Fruit fly (Drosophila melanogaster) whole organism, embryonic: ENCODE measurements around the gene rols.
A peak's percentile ranks its signal among the peaks of the same experiment; 100 is the strongest.

ENCODE experiments used
- Blimp-1 ChIP-seq: fragments of 200-800 bp; sonication (Bioruptor generic); optimal IDR thresholded peaks from 3 replicates; lab custom pipeline; 2018; ENCODE audit warnings: missing biosample characterization, missing genetic modification characterization, mild to moderate bottlenecking, moderate library complexity, missing genetic modification reagents
- CG10462 ChIP-seq: fragments of 200-800 bp; sonication (Bioruptor generic); optimal IDR thresholded peaks from 2 replicates; lab custom pipeline; 2016; ENCODE audit warnings: missing biosample characterization, missing genetic modification characterization
- CG11456 ChIP-seq: fragments of 200-800 bp; sonication (Bioruptor generic); IDR thresholded peaks from 3 replicates; pipeline ENCODE4 v1.3.6; 2022; ENCODE audit warnings: missing biosample characterization, missing genetic modification characterization
- CG12299 ChIP-seq: fragments of 200-800 bp; sonication (Bioruptor generic); optimal IDR thresholded peaks from 2 replicates; lab custom pipeline; 2018; ENCODE audit warnings: missing biosample characterization, mild to moderate bottlenecking, missing genetic modification characterization
- CG12942 ChIP-seq: fragments of 200-800 bp; sonication (Bioruptor generic); optimal IDR thresholded peaks from 3 replicates; lab custom pipeline; 2016; ENCODE audit warnings: missing biosample characterization, missing genetic modification characterization
- CG16813 ChIP-seq: fragments of 200-800 bp; sonication (Bioruptor generic); IDR thresholded peaks from 3 replicates; pipeline ENCODE4 v1.3.6; 2022; ENCODE audit warnings: missing biosample characterization, missing genetic modification characterization; ENCODE audit not compliant: partially characterized antibody
- CG17385 ChIP-seq: fragments of 200-800 bp; sonication (Bioruptor generic); optimal IDR thresholded peaks from 3 replicates; lab custom pipeline; 2018; ENCODE audit warnings: missing biosample characterization, mild to moderate bottlenecking, missing genetic modification characterization
- CG2116 ChIP-seq: fragments of 200-800 bp; sonication (Bioruptor generic); optimal IDR thresholded peaks from 3 replicates; lab custom pipeline; 2018; ENCODE audit warnings: missing biosample characterization, mild to moderate bottlenecking, missing genetic modification characterization
- CG2120 ChIP-seq: fragments of 200-800 bp; sonication (Bioruptor generic); optimal IDR thresholded peaks from 3 replicates; lab custom pipeline; 2016; ENCODE audit warnings: missing biosample characterization, missing genetic modification characterization
- CG2712 ChIP-seq: fragments of 200-800 bp; optimal IDR thresholded peaks from 3 replicates; lab custom pipeline; 2019; ENCODE audit warnings: missing biosample characterization, mild to moderate bottlenecking, missing genetic modification characterization, moderate library complexity
- CG31441 ChIP-seq: fragments of 200-800 bp; sonication (Bioruptor generic); IDR thresholded peaks from 2 replicates; pipeline ENCODE4 v1.3.6; 2022; ENCODE audit warnings: missing biosample characterization, missing genetic modification characterization
- CG3281 ChIP-seq: fragments of 200-800 bp; sonication (Bioruptor generic); optimal IDR thresholded peaks from 3 replicates; lab custom pipeline; 2017; ENCODE audit warnings: missing biosample characterization, mild to moderate bottlenecking, missing genetic modification characterization
- CG3995 ChIP-seq: fragments of 200-800 bp; sonication (Bioruptor generic); optimal IDR thresholded peaks from 3 replicates; lab custom pipeline; 2016; ENCODE audit warnings: missing biosample characterization, missing genetic modification characterization
- CG4282 ChIP-seq: fragments of 200-800 bp; sonication (Bioruptor generic); optimal IDR thresholded peaks from 2 replicates; lab custom pipeline; 2016; ENCODE audit warnings: missing biosample characterization, missing genetic modification characterization
- CG6254 ChIP-seq: fragments of 200-800 bp; sonication (Bioruptor generic); optimal IDR thresholded peaks from 3 replicates; lab custom pipeline; 2017; ENCODE audit warnings: mild to moderate bottlenecking, missing biosample characterization, missing genetic modification reagents, missing genetic modification characterization
- CG6683 ChIP-seq: fragments of 200-800 bp; sonication (Bioruptor generic); optimal IDR thresholded peaks from 2 replicates; lab custom pipeline; 2017; ENCODE audit warnings: missing biosample characterization, mild to moderate bottlenecking, missing genetic modification characterization, missing genetic modification reagents
- CG7786 ChIP-seq: fragments of 200-800 bp; sonication (Bioruptor generic); optimal IDR thresholded peaks from 2 replicates; lab custom pipeline; 2016; ENCODE audit warnings: missing biosample characterization, missing genetic modification characterization
- CG8478 ChIP-seq: fragments of >200 bp; optimal IDR thresholded peaks from 2 replicates; lab custom pipeline; 2018
- CG9932 ChIP-seq: fragments of 200-800 bp; sonication (Bioruptor generic); IDR thresholded peaks from 2 replicates; pipeline ENCODE4 v1.3.6; 2022; ENCODE audit warnings: missing biosample characterization, missing genetic modification characterization
- CrebB ChIP-seq: fragments of 200-800 bp; sonication (Bioruptor generic); optimal IDR thresholded peaks from 3 replicates; lab custom pipeline; 2018; ENCODE audit warnings: missing biosample characterization, mild to moderate bottlenecking, missing genetic modification characterization
- Dfd ChIP-seq, 2 experiments: fragments of >200 bp; optimal IDR thresholded peaks; 2 replicates each; lab custom pipeline; 2017; ENCODE audit warnings: missing biosample characterization in 2 of 2, missing genetic modification characterization in 2 of 2
- Eip74EF ChIP-seq, 2 experiments: fragments of 200-800 bp in 1 of 2; fragments of >200 bp in 1 of 2; sonication (Bioruptor generic) in 1 of 2; optimal IDR thresholded peaks; 2 replicates each; lab custom pipeline; 2017 to 2019; ENCODE audit warnings: missing biosample characterization in 2 of 2, missing genetic modification characterization in 2 of 2, mild to moderate bottlenecking in 1 of 2, moderate library complexity in 1 of 2
- Elba2 ChIP-seq: fragments of 200-800 bp; sonication (Bioruptor generic); optimal IDR thresholded peaks from 3 replicates; lab custom pipeline; 2016; ENCODE audit warnings: missing biosample characterization, missing genetic modification characterization
- Ets65A ChIP-seq: fragments of 200-800 bp; sonication (Bioruptor generic); peaks from one replicate; lab custom pipeline; 2016; ENCODE audit warnings: missing biosample characterization, missing genetic modification characterization
- Gug ChIP-seq: fragments of 200-800 bp; sonication (Bioruptor generic); IDR thresholded peaks from 4 replicates; pipeline ENCODE4 v1.3.6; 2022; ENCODE audit warnings: missing biosample characterization, missing genetic modification characterization
- Jarid2 ChIP-seq: fragments of 200-800 bp; sonication (Bioruptor generic); optimal IDR thresholded peaks from 3 replicates; lab custom pipeline; 2017; ENCODE audit warnings: mild to moderate bottlenecking, missing biosample characterization, missing genetic modification reagents, missing genetic modification characterization
- Lpt ChIP-seq: fragments of >200 bp; optimal IDR thresholded peaks from 2 replicates; lab custom pipeline; 2018; ENCODE audit warnings: missing biosample characterization, missing genetic modification characterization
- Max ChIP-seq: fragments of 200-800 bp; sonication (Bioruptor generic); optimal IDR thresholded peaks from 2 replicates; lab custom pipeline; 2016; ENCODE audit warnings: missing biosample characterization, mild to moderate bottlenecking, missing genetic modification characterization
- Meics ChIP-seq: fragments of 200-800 bp; sonication (Bioruptor generic); optimal IDR thresholded peaks from 2 replicates; lab custom pipeline; 2017; ENCODE audit warnings: missing biosample characterization, mild to moderate bottlenecking, missing genetic modification characterization
- NFAT ChIP-seq: fragments of 200-800 bp; sonication (Bioruptor generic); IDR thresholded peaks from 2 replicates; pipeline ENCODE4 v1.3.6; 2022; ENCODE audit warnings: missing biosample characterization, missing genetic modification characterization
- Nf-YC ChIP-seq: fragments of 200-800 bp; optimal IDR thresholded peaks from 3 replicates; lab custom pipeline; 2019; ENCODE audit warnings: missing biosample characterization, mild to moderate bottlenecking, missing genetic modification characterization, moderate library complexity
- Ravus ChIP-seq: fragments of 200-800 bp; sonication (Bioruptor generic); IDR thresholded peaks from 2 replicates; pipeline ENCODE4 v1.3.6; 2022; ENCODE audit warnings: missing biosample characterization, missing genetic modification characterization
- ab ChIP-seq: fragments of 200-800 bp; sonication (Bioruptor generic); optimal IDR thresholded peaks from 2 replicates; lab custom pipeline; 2016; ENCODE audit warnings: missing biosample characterization, missing genetic modification characterization
- abd-A ChIP-seq: fragments of 200-800 bp; sonication (Bioruptor generic); optimal IDR thresholded peaks from 3 replicates; lab custom pipeline; 2019; ENCODE audit warnings: missing biosample characterization, mild to moderate bottlenecking, missing genetic modification characterization, moderate library complexity
- cato ChIP-seq: fragments of 200-800 bp; sonication (Bioruptor generic); optimal IDR thresholded peaks from 2 replicates; lab custom pipeline; 2016; ENCODE audit warnings: missing biosample characterization, missing genetic modification characterization, borderline replicate concordance
- chinmo ChIP-seq: fragments of 200-800 bp; sonication (Bioruptor generic); IDR thresholded peaks from 4 replicates; pipeline ENCODE4 v1.3.6; 2022; ENCODE audit warnings: missing biosample characterization, missing genetic modification characterization; ENCODE audit not compliant: partially characterized antibody
- da ChIP-seq: fragments of 200-800 bp; sonication (Bioruptor generic); optimal IDR thresholded peaks from 2 replicates; lab custom pipeline; 2016; ENCODE audit warnings: missing biosample characterization, missing genetic modification characterization
- eve ChIP-seq, 2 experiments: fragments of >200 bp; optimal IDR thresholded peaks; 2 replicates each; lab custom pipeline; 2017; ENCODE audit warnings: missing biosample characterization in 2 of 2, missing genetic modification characterization in 2 of 2
- exex ChIP-seq: fragments of 200-800 bp; sonication (Bioruptor generic); optimal IDR thresholded peaks from 4 replicates; lab custom pipeline; 2018; ENCODE audit warnings: missing biosample characterization, mild to moderate bottlenecking, missing genetic modification characterization, moderate library complexity
- hkb ChIP-seq, 2 experiments: fragments of 200-800 bp in 1 of 2; fragments of >200 bp in 1 of 2; sonication (Bioruptor generic) in 1 of 2; IDR thresholded peaks in 1 of 2; optimal IDR thresholded peaks in 1 of 2; 2 replicates each; pipeline versions ENCODE4 v1.3.6 to Lab custom; 2017 to 2022; ENCODE audit warnings: missing biosample characterization in 1 of 2, missing genetic modification characterization in 1 of 2
- inv ChIP-seq: fragments of 200-800 bp; sonication (Bioruptor generic); IDR thresholded peaks from 2 replicates; pipeline ENCODE4 v1.3.6; 2022; ENCODE audit warnings: missing biosample characterization, missing genetic modification characterization; ENCODE audit not compliant: partially characterized antibody
- jing ChIP-seq: fragments of 200-800 bp; sonication (Bioruptor generic); optimal IDR thresholded peaks from 2 replicates; lab custom pipeline; 2018; ENCODE audit warnings: missing biosample characterization, mild to moderate bottlenecking, missing genetic modification characterization
- jumu ChIP-seq: fragments of 200-800 bp; sonication (Bioruptor generic); optimal IDR thresholded peaks from 3 replicates; lab custom pipeline; 2016; ENCODE audit warnings: missing biosample characterization, missing genetic modification characterization
- knrl ChIP-seq: fragments of 200-800 bp; sonication (Bioruptor generic); IDR thresholded peaks from 3 replicates; pipeline ENCODE4 v1.3.6; 2022; ENCODE audit warnings: missing biosample characterization, missing genetic modification characterization; ENCODE audit not compliant: partially characterized antibody
- sens ChIP-seq: fragments of 200-800 bp; sonication (Bioruptor generic); peaks from one replicate; lab custom pipeline; 2016; ENCODE audit warnings: missing biosample characterization, missing genetic modification characterization
- sima ChIP-seq: fragments of 200-800 bp; sonication (Bioruptor generic); optimal IDR thresholded peaks from 2 replicates; lab custom pipeline; 2016; ENCODE audit warnings: missing biosample characterization, missing genetic modification characterization
- slbo ChIP-seq: fragments of 200-800 bp; sonication (Bioruptor generic); IDR thresholded peaks from 2 replicates; pipeline ENCODE4 v1.3.6; 2022; ENCODE audit warnings: missing biosample characterization, missing genetic modification characterization
- tap ChIP-seq: fragments of 200-800 bp; optimal IDR thresholded peaks from 3 replicates; lab custom pipeline; 2019; ENCODE audit warnings: missing biosample characterization, mild to moderate bottlenecking, missing genetic modification characterization, moderate library complexity
- wdn ChIP-seq: fragments of 200-800 bp; sonication (Bioruptor generic); IDR thresholded peaks from 2 replicates; pipeline ENCODE4 v1.3.6; 2022; ENCODE audit warnings: missing biosample characterization, missing genetic modification characterization
- yki ChIP-seq: fragments of >200 bp; optimal IDR thresholded peaks from 3 replicates; lab custom pipeline; 2018
- z ChIP-seq: fragments of 200-800 bp; sonication (Bioruptor generic); IDR thresholded peaks from 3 replicates; pipeline ENCODE4 v1.3.6; 2022; ENCODE audit warnings: missing biosample characterization, missing genetic modification characterization
- zen2 ChIP-seq: fragments of 200-800 bp; sonication (Bioruptor generic); IDR thresholded peaks from 3 replicates; pipeline ENCODE4 v1.3.6; 2022; ENCODE audit warnings: missing biosample characterization, missing genetic modification characterization; ENCODE audit not compliant: partially characterized antibody

The rols gene

dm6 chr3L:12077348-12077747, 12.7 kb upstream of the rols start (continued):
- TF ChIP-seq CG6683 (GFP tag; lab: Kevin White, UChicago) (peak; percentile 5), Ets65A (peak; percentile 79), Lpt (no peak), Blimp-1 (GFP tag; lab: Kevin White, UChicago) (peak; percentile 80), cato (peak; percentile 47), Eip74EF (GFP tag; optimal IDR thresholded peaks at IDR 0.05; lab: Kevin White, UChicago) (no peak), Elba2 (GFP tag; lab: Kevin White, UChicago) (no peak), chinmo (GFP tag; lab: Robert Waterston, UW) (no peak), Ravus (no peak), NFAT (GFP tag; lab: Robert Waterston, UW) (no peak), ab (GFP tag; lab: Kevin White, UChicago) (no peak), CG9932 (no peak), Meics (GFP tag; lab: Kevin White, UChicago) (peak; percentile 22), CG4282 (GFP tag; lab: Kevin White, UChicago) (no peak), CG3995 (GFP tag; lab: Kevin White, UChicago) (no peak), Max (peak; percentile 59), CG2116 (GFP tag; lab: Kevin White, UChicago) (peak; percentile 33), Dfd (GFP tag; optimal IDR thresholded peaks at IDR 0.05; lab: Kevin White, UChicago) (no peak), yki (lab: Kevin White, UChicago) (no peak), CG10462 (peak; percentile 33), hkb (optimal IDR thresholded peaks at IDR 0.05; lab: Kevin White, UChicago) (no peak), hkb (GFP tag; IDR thresholded peaks at IDR 0.05; lab: Robert Waterston, UW) (peak; percentile 71), CG2120 (peak; percentile 28), CG11456 (GFP tag; lab: Robert Waterston, UW) (no peak), CG17385 (GFP tag; lab: Kevin White, UChicago) (peak; percentile 59), CG12299 (no peak), CG3281 (GFP tag; lab: Kevin White, UChicago) (peak; percentile 10), CG2712 (tag; lab: Kevin White, UChicago) (peak; percentile 77), tap (tag; lab: Kevin White, UChicago) (peak; percentile 49), eve (GFP tag; optimal IDR thresholded peaks at IDR 0.05; lab: Kevin White, UChicago) (peak in 1 of 2 experiments; percentile 67), CG16813 (no peak), Gug (0 out of 4 replicates have a peak, but pooled peaks have one; percentile 12), Nf-YC (no peak), z (GFP tag; lab: Robert Waterston, UW) (no peak), slbo (peak; percentile 44; the same call in 1 of the 2 replicates), Jarid2 (GFP tag; lab: Kevin White, UChicago) (no peak), knrl (GFP tag; lab: Robert Waterston, UW) (no peak), abd-A (tag; lab: Kevin White, UChicago) (no peak), inv (GFP tag; lab: Robert Waterston, UW) (no peak), da (GFP tag; lab: Kevin White, UChicago) (peak; percentile 16), jumu (GFP tag; lab: Kevin White, UChicago) (no peak), CG31441 (GFP tag; lab: Robert Waterston, UW) (peak; percentile 61), CG12942 (GFP tag; lab: Kevin White, UChicago) (peak; percentile 30), CG8478 (no peak), sima (GFP tag; lab: Kevin White, UChicago) (no peak), zen2 (GFP tag; lab: Robert Waterston, UW) (no peak), exex (tag; lab: Kevin White, UChicago) (no peak), wdn (GFP tag; lab: Robert Waterston, UW) (no peak), CrebB (tag; lab: Kevin White, UChicago) (no peak), jing (peak; percentile 28), CG6254 (GFP tag; lab: Kevin White, UChicago) (peak; percentile 68), CG7786 (peak; percentile 28), sens (GFP tag; lab: Kevin White, UChicago) (peak; percentile 94)
